Worm (Caenorhabditis elegans): ENCODE data around the gene F35E12.6.

Gene F35E12.6

ce11 chrV:13687504-13687903, 48.5 kb downstream of the F35E12.6 start:
- no peak for TF ChIP-seq sem-4 (tag; optimal IDR thresholded peaks at IDR 0.05)
- no peak for TF ChIP-seq ZK546.5 (tag; optimal IDR thresholded peaks at IDR 0.05)
- TF ChIP-seq nhr-6 (tag; optimal IDR thresholded peaks at IDR 0.05), result no peak
- TF ChIP-seq dmd-4 (tag; optimal IDR thresholded peaks at IDR 0.05), result no peak
- no peak for TF ChIP-seq snpc-4 (tag; optimal IDR thresholded peaks at IDR 0.05)
- no peak for TF ChIP-seq lin-13 (GFP tag; optimal IDR thresholded peaks at IDR 0.05)
- TF ChIP-seq sma-3 (GFP tag; optimal IDR thresholded peaks at IDR 0.05), result no peak
- no peak for TF ChIP-seq ztf-4 (tag; optimal IDR thresholded peaks at IDR 0.05)

ce11 chrV:13686513-13686912, 49.5 kb downstream of the F35E12.6 start:
- TF ChIP-seq ztf-1 (GFP tag; conservative IDR thresholded peaks at IDR 0.05), result no peak
- TF ChIP-seq C34F6.9 (tag; optimal IDR thresholded peaks at IDR 0.05), result peak; percentile 11

Data from whole organism, L2 larva.